Fruit fly (Drosophila melanogaster) whole organism, pupa: Measurements from ENCODE around the gene eff.

Source experiments
- CG10348 ChIP-seq: fragments of 200-800 bp; sonication (Bioruptor generic); IDR thresholded peaks from 2 replicates; pipeline ENCODE4 v1.3.6; 2022; ENCODE audit warnings: missing biosample characterization, missing genetic modification characterization
- CG12605 ChIP-seq: fragments of 200-800 bp; sonication (Bioruptor generic); IDR thresholded peaks from 2 replicates; pipeline ENCODE4 v1.3.6; 2022; ENCODE audit warnings: missing biosample characterization, missing genetic modification characterization
- CG13204 ChIP-seq: fragments of 200-800 bp; sonication (Bioruptor generic); optimal IDR thresholded peaks from 2 replicates; lab custom pipeline; 2018; ENCODE audit warnings: missing biosample characterization, mild to moderate bottlenecking, missing genetic modification characterization, moderate library complexity
- CG14655 ChIP-seq: fragments of 200-800 bp; sonication (Bioruptor generic); optimal IDR thresholded peaks from 3 replicates; lab custom pipeline; 2017; ENCODE audit warnings: mild to moderate bottlenecking, missing biosample characterization, missing genetic modification reagents, missing genetic modification characterization
- CG15710 ChIP-seq: fragments of 200-800 bp; sonication (Bioruptor generic); optimal IDR thresholded peaks from 2 replicates; lab custom pipeline; 2018; ENCODE audit warnings: missing biosample characterization, mild to moderate bottlenecking, missing genetic modification characterization, moderate library complexity
- CG17806 ChIP-seq: fragments of 200-800 bp; sonication (Bioruptor generic); optimal IDR thresholded peaks from 2 replicates; lab custom pipeline; 2018; ENCODE audit warnings: missing biosample characterization, mild to moderate bottlenecking, missing genetic modification characterization, moderate library complexity
- CG32121 ChIP-seq: fragments of 200-800 bp; sonication (Bioruptor generic); IDR thresholded peaks from 2 replicates; pipeline ENCODE4 v1.3.6; 2022; ENCODE audit warnings: missing biosample characterization, missing genetic modification characterization
- CG34367 ChIP-seq: fragments of 200-800 bp; sonication (Bioruptor generic); optimal IDR thresholded peaks from 2 replicates; lab custom pipeline; 2018; ENCODE audit warnings: missing biosample characterization, mild to moderate bottlenecking, missing genetic modification characterization
- CG4496 ChIP-seq: fragments of 200-800 bp; sonication (Bioruptor generic); IDR thresholded peaks from 3 replicates; pipeline ENCODE4 v1.3.6; 2022; ENCODE audit warnings: missing biosample characterization, missing genetic modification characterization
- CG8159 ChIP-seq: fragments of 200-800 bp; sonication (Bioruptor generic); optimal IDR thresholded peaks from 3 replicates; lab custom pipeline; 2018; ENCODE audit warnings: missing biosample characterization, mild to moderate bottlenecking, missing genetic modification characterization, moderate library complexity
- CG8301 ChIP-seq: fragments of 200-800 bp; sonication (Bioruptor generic); optimal IDR thresholded peaks from 2 replicates; lab custom pipeline; 2018; ENCODE audit warnings: missing biosample characterization, mild to moderate bottlenecking, missing genetic modification characterization
- CG9948 ChIP-seq: fragments of 200-800 bp; sonication (Bioruptor generic); optimal IDR thresholded peaks from 2 replicates; lab custom pipeline; 2018; ENCODE audit warnings: missing biosample characterization, mild to moderate bottlenecking, missing genetic modification characterization, moderate library complexity
- D1 ChIP-seq: fragments of 200-800 bp; sonication (Bioruptor generic); optimal IDR thresholded peaks from 2 replicates; lab custom pipeline; 2018; ENCODE audit warnings: missing biosample characterization, mild to moderate bottlenecking, missing genetic modification characterization, moderate library complexity
- EcR ChIP-seq: fragments of 200-800 bp; sonication (Bioruptor generic); optimal IDR thresholded peaks from 3 replicates; lab custom pipeline; 2019; ENCODE audit warnings: missing biosample characterization, missing genetic modification characterization, mild to moderate bottlenecking, moderate library complexity, missing genetic modification reagents
- Ets98B ChIP-seq: fragments of 200-800 bp; sonication (Bioruptor generic); IDR thresholded peaks from 2 replicates; pipeline ENCODE4 v1.3.6; 2022; ENCODE audit warnings: missing biosample characterization, missing genetic modification characterization
- Pif1A ChIP-seq: fragments of 200-800 bp; sonication (Bioruptor generic); optimal IDR thresholded peaks from 3 replicates; lab custom pipeline; 2016; ENCODE audit warnings: missing biosample characterization, missing genetic modification characterization
- Pif1B ChIP-seq: fragments of 200-800 bp; sonication (Bioruptor generic); optimal IDR thresholded peaks from 3 replicates; lab custom pipeline; 2016; ENCODE audit warnings: missing biosample characterization, missing genetic modification characterization
- Snoo ChIP-seq: fragments of 200-800 bp; sonication (Bioruptor generic); optimal IDR thresholded peaks from 3 replicates; lab custom pipeline; 2017; ENCODE audit warnings: missing biosample characterization, mild to moderate bottlenecking, missing genetic modification characterization, inconsistent platforms
- fd96Ca ChIP-seq: fragments of 200-800 bp; sonication (Bioruptor generic); IDR thresholded peaks from 3 replicates; pipeline ENCODE4 v1.3.6; 2022; ENCODE audit warnings: missing biosample characterization, missing genetic modification characterization
- gl ChIP-seq: fragments of 200-800 bp; sonication (Bioruptor generic); optimal IDR thresholded peaks from 2 replicates; lab custom pipeline; 2018; ENCODE audit warnings: missing biosample characterization, mild to moderate bottlenecking, missing genetic modification characterization
- rn ChIP-seq: fragments of 200-800 bp; sonication (Bioruptor generic); IDR thresholded peaks from 2 replicates; pipeline ENCODE4 v1.3.6; 2022; ENCODE audit warnings: missing biosample characterization, missing genetic modification characterization

Gene eff

dm6 chr3R:14692230-14692970 is 48.7 kb downstream of the eff start:
- TF ChIP-seq EcR (GFP tag; lab: Kevin White, UChicago) = no peak
- peak; percentile 89 for TF ChIP-seq CG32121 (GFP tag; lab: Robert Waterston, UW)
- TF ChIP-seq CG10348 (GFP tag; lab: Robert Waterston, UW) = no peak
- peak; percentile 92 for TF ChIP-seq CG4496 (GFP tag; lab: Robert Waterston, UW)
- TF ChIP-seq D1 (tag; lab: Kevin White, UChicago) = peak; percentile 57
- TF ChIP-seq fd96Ca (GFP tag; lab: Robert Waterston, UW) = peak; percentile 90
- peak; percentile 35 for TF ChIP-seq CG13204 (GFP tag; lab: Kevin White, UChicago)
- TF ChIP-seq Pif1B (GFP tag; lab: Kevin White, UChicago) = peak; percentile 75
- TF ChIP-seq Snoo (tag; lab: Kevin White, UChicago) = peak; percentile 77
- peak; percentile 80 for TF ChIP-seq CG17806 (tag; lab: Kevin White, UChicago)
- peak; percentile 45 for TF ChIP-seq gl (tag; lab: Kevin White, UChicago)
- peak; percentile 71 for TF ChIP-seq rn (GFP tag; lab: Robert Waterston, UW)
- peak; percentile 66; the same call in 1 of the 2 replicates for TF ChIP-seq CG12605 (GFP tag; lab: Robert Waterston, UW)
- peak; percentile 80 for TF ChIP-seq CG15710 (tag; lab: Kevin White, UChicago)
- TF ChIP-seq Ets98B (GFP tag; lab: Robert Waterston, UW) = peak; percentile 90
- TF ChIP-seq Pif1A (GFP tag; lab: Kevin White, UChicago) = peak; percentile 88
- peak; percentile 77 for TF ChIP-seq CG34367 (tag; lab: Kevin White, UChicago)
- peak; percentile 80 for TF ChIP-seq CG9948 (tag; lab: Kevin White, UChicago)
- TF ChIP-seq CG8159 (tag; lab: Kevin White, UChicago) = peak; percentile 82
- TF ChIP-seq CG14655 (GFP tag; lab: Kevin White, UChicago) = peak; percentile 86
- peak; percentile 81 for TF ChIP-seq CG8301

- TF ChIP-seq gl (tag; lab: Kevin White, UChicago) (no peak), rn (GFP tag; lab: Robert Waterston, UW) (no peak), D1 (tag; lab: Kevin White, UChicago) (no peak), EcR (GFP tag; lab: Kevin White, UChicago) (peak; percentile 79), CG8301 (peak; percentile 41), CG34367 (tag; lab: Kevin White, UChicago) (peak; percentile 50), CG12605 (GFP tag; lab: Robert Waterston, UW) (no peak), Pif1B (GFP tag; lab: Kevin White, UChicago) (peak; percentile 34), fd96Ca (GFP tag; lab: Robert Waterston, UW) (no peak), CG10348 (GFP tag; lab: Robert Waterston, UW) (no peak), Snoo (tag; lab: Kevin White, UChicago) (peak; percentile 47), CG9948 (tag; lab: Kevin White, UChicago) (peak; percentile 67), CG8159 (tag; lab: Kevin White, UChicago) (peak; percentile 56), Ets98B (GFP tag; lab: Robert Waterston, UW) (no peak), CG14655 (GFP tag; lab: Kevin White, UChicago) (peak; percentile 76), CG17806 (tag; lab: Kevin White, UChicago) (peak; percentile 39), CG13204 (GFP tag; lab: Kevin White, UChicago) (no peak), CG15710 (tag; lab: Kevin White, UChicago) (peak; percentile 72), Pif1A (GFP tag; lab: Kevin White, UChicago) (peak; percentile 32), CG4496 (GFP tag; lab: Robert Waterston, UW) (no peak), CG32121 (GFP tag; lab: Robert Waterston, UW) (no peak)
Measured at dm6 chr3R:14691019-14691777, 49.9 kb downstream of the eff start.

- peak; percentile 87 for TF ChIP-seq EcR (GFP tag; lab: Kevin White, UChicago)
- TF ChIP-seq Pif1B (GFP tag; lab: Kevin White, UChicago) = no peak
Measured at dm6 chr3R:14690065-14690464, 51.1 kb downstream of the eff start.

dm6 chr3R:14687296-14687695 is 53.8 kb downstream of the eff start:
- TF ChIP-seq fd96Ca (GFP tag; lab: Robert Waterston, UW) = no peak
- no peak for TF ChIP-seq CG4496 (GFP tag; lab: Robert Waterston, UW)
- peak; percentile 58 for TF ChIP-seq EcR (GFP tag; lab: Kevin White, UChicago)
- no peak for TF ChIP-seq CG10348 (GFP tag; lab: Robert Waterston, UW)
- TF ChIP-seq CG8159 (tag; lab: Kevin White, UChicago) = no peak
- TF ChIP-seq gl (tag; lab: Kevin White, UChicago) = no peak
- TF ChIP-seq CG8301 = no peak

- TF ChIP-seq CG32121 (GFP tag; lab: Robert Waterston, UW) (peak; percentile 86), D1 (tag; lab: Kevin White, UChicago) (no peak), rn (GFP tag; lab: Robert Waterston, UW) (peak; percentile 57; the same call in 1 of the 2 replicates), CG14655 (GFP tag; lab: Kevin White, UChicago) (peak; percentile 72), CG4496 (GFP tag; lab: Robert Waterston, UW) (peak; percentile 86), fd96Ca (GFP tag; lab: Robert Waterston, UW) (peak; percentile 79), CG12605 (GFP tag; lab: Robert Waterston, UW) (peak; percentile 77; the same call in 1 of the 2 replicates), Pif1B (GFP tag; lab: Kevin White, UChicago) (peak; percentile 84), CG15710 (tag; lab: Kevin White, UChicago) (peak; percentile 36), Pif1A (GFP tag; lab: Kevin White, UChicago) (peak; percentile 86), EcR (GFP tag; lab: Kevin White, UChicago) (no peak), CG17806 (tag; lab: Kevin White, UChicago) (peak; percentile 40), CG8159 (tag; lab: Kevin White, UChicago) (peak; percentile 26), gl (tag; lab: Kevin White, UChicago) (no peak), CG9948 (tag; lab: Kevin White, UChicago) (peak; percentile 55), Ets98B (GFP tag; lab: Robert Waterston, UW) (peak; percentile 91), CG13204 (GFP tag; lab: Kevin White, UChicago) (no peak), CG10348 (GFP tag; lab: Robert Waterston, UW) (no peak), CG34367 (tag; lab: Kevin White, UChicago) (no peak), CG8301 (peak; percentile 68), Snoo (tag; lab: Kevin White, UChicago) (no peak)
Measured at dm6 chr3R:14683928-14684327, 57.2 kb downstream of the eff start.
